Fruit fly (Drosophila melanogaster) whole organism, embryonic: ENCODE results near the gene Ac13E.

Experiments
- ATbp ChIP-seq: fragments of 200-800 bp; sonication (Bioruptor generic); optimal IDR thresholded peaks from 2 replicates; lab custom pipeline; 2017; ENCODE audit warnings: missing biosample characterization, mild to moderate bottlenecking, missing genetic modification characterization, missing genetic modification reagents
- Aef1 ChIP-seq: fragments of 200-800 bp; sonication (Bioruptor generic); IDR thresholded peaks from 3 replicates; pipeline ENCODE4 v1.3.6; 2022; ENCODE audit warnings: missing biosample characterization, missing genetic modification characterization
- Asciz ChIP-seq: fragments of 200-800 bp; sonication (Bioruptor generic); optimal IDR thresholded peaks from 2 replicates; lab custom pipeline; 2017; ENCODE audit warnings: missing biosample characterization, mild to moderate bottlenecking, missing genetic modification characterization, missing genetic modification reagents
- CG10209 ChIP-seq: fragments of 200-800 bp; sonication (Bioruptor generic); optimal IDR thresholded peaks from 3 replicates; lab custom pipeline; 2017; ENCODE audit warnings: missing biosample characterization, mild to moderate bottlenecking, missing genetic modification characterization, missing genetic modification reagents
- CG10431 ChIP-seq: fragments of 200-800 bp; sonication (Bioruptor generic); optimal IDR thresholded peaks from 3 replicates; lab custom pipeline; 2018; ENCODE audit warnings: missing biosample characterization, mild to moderate bottlenecking, missing genetic modification characterization
- CG10543 ChIP-seq: fragments of 200-800 bp; sonication (Bioruptor generic); optimal IDR thresholded peaks from 3 replicates; lab custom pipeline; 2017; ENCODE audit warnings: missing biosample characterization, mild to moderate bottlenecking, missing genetic modification characterization, moderate library complexity
- CG11456 ChIP-seq: fragments of 200-800 bp; sonication (Bioruptor generic); IDR thresholded peaks from 3 replicates; pipeline ENCODE4 v1.3.6; 2022; ENCODE audit warnings: missing biosample characterization, missing genetic modification characterization
- CG11696 ChIP-seq: fragments of 200-800 bp; sonication (Bioruptor generic); IDR thresholded peaks from 2 replicates; pipeline ENCODE4 v1.3.6; 2022; ENCODE audit warnings: missing biosample characterization, missing genetic modification characterization
- CG1233 ChIP-seq: fragments of 200-800 bp; sonication (Bioruptor generic); optimal IDR thresholded peaks from 4 replicates; lab custom pipeline; 2018; ENCODE audit warnings: missing biosample characterization, mild to moderate bottlenecking, missing genetic modification characterization
- CG15696 ChIP-seq: fragments of 200-800 bp; sonication (Bioruptor generic); optimal IDR thresholded peaks from 2 replicates; lab custom pipeline; 2019; ENCODE audit warnings: missing biosample characterization, mild to moderate bottlenecking, missing genetic modification characterization, moderate library complexity
- CG1603 ChIP-seq: fragments of 200-800 bp; sonication (Bioruptor generic); optimal IDR thresholded peaks from 2 replicates; lab custom pipeline; 2019; ENCODE audit warnings: missing biosample characterization, mild to moderate bottlenecking, missing genetic modification characterization, moderate library complexity
- CG18262 ChIP-seq: fragments of 200-800 bp; optimal IDR thresholded peaks from 3 replicates; lab custom pipeline; 2019; ENCODE audit warnings: missing biosample characterization, mild to moderate bottlenecking, missing genetic modification characterization, moderate library complexity
- CG2712 ChIP-seq: fragments of 200-800 bp; optimal IDR thresholded peaks from 3 replicates; lab custom pipeline; 2019; ENCODE audit warnings: missing biosample characterization, mild to moderate bottlenecking, missing genetic modification characterization, moderate library complexity
- CG2875 ChIP-seq: fragments of 200-800 bp; sonication (Bioruptor generic); optimal IDR thresholded peaks from 2 replicates; lab custom pipeline; 2017; ENCODE audit warnings: missing biosample characterization, mild to moderate bottlenecking, missing genetic modification characterization, missing genetic modification reagents
- CG30403 ChIP-seq: fragments of 200-800 bp; sonication (Bioruptor generic); optimal IDR thresholded peaks from 3 replicates; lab custom pipeline; 2016; ENCODE audit warnings: missing biosample characterization, missing genetic modification characterization
- CG31441 ChIP-seq: fragments of 200-800 bp; sonication (Bioruptor generic); IDR thresholded peaks from 2 replicates; pipeline ENCODE4 v1.3.6; 2022; ENCODE audit warnings: missing biosample characterization, missing genetic modification characterization
- CG4328 ChIP-seq: fragments of 200-800 bp; sonication (Bioruptor generic); optimal IDR thresholded peaks from 3 replicates; lab custom pipeline; 2017; ENCODE audit warnings: missing biosample characterization, missing genetic modification reagents, missing genetic modification characterization
- CG6254 ChIP-seq: fragments of 200-800 bp; sonication (Bioruptor generic); optimal IDR thresholded peaks from 3 replicates; lab custom pipeline; 2017; ENCODE audit warnings: mild to moderate bottlenecking, missing biosample characterization, missing genetic modification reagents, missing genetic modification characterization
- CG6683 ChIP-seq: fragments of 200-800 bp; sonication (Bioruptor generic); optimal IDR thresholded peaks from 2 replicates; lab custom pipeline; 2017; ENCODE audit warnings: missing biosample characterization, mild to moderate bottlenecking, missing genetic modification characterization, missing genetic modification reagents
- CG8290 ChIP-seq, 3 experiments: fragments of 200-800 bp; sonication (Bioruptor generic); optimal IDR thresholded peaks; 2 replicates each; lab custom pipeline; 2016 to 2019; ENCODE audit warnings: missing biosample characterization in 3 of 3, missing genetic modification characterization in 3 of 3, mild to moderate bottlenecking in 2 of 3, moderate library complexity in 1 of 3
- CoRest ChIP-seq: fragments of 200-800 bp; sonication (Bioruptor generic); optimal IDR thresholded peaks from 3 replicates; lab custom pipeline; 2018; ENCODE audit warnings: missing biosample characterization, mild to moderate bottlenecking, missing genetic modification characterization, moderate library complexity
- Drgx ChIP-seq: fragments of 200-800 bp; sonication (Bioruptor generic); IDR thresholded peaks from 2 replicates; pipeline ENCODE4 v1.3.6; 2022; ENCODE audit warnings: missing biosample characterization, missing genetic modification characterization
- Ets65A ChIP-seq: fragments of 200-800 bp; sonication (Bioruptor generic); peaks from one replicate; lab custom pipeline; 2016; ENCODE audit warnings: missing biosample characterization, missing genetic modification characterization
- HHEX ChIP-seq: fragments of 200-800 bp; sonication (Bioruptor generic); optimal IDR thresholded peaks from 3 replicates; lab custom pipeline; 2017; ENCODE audit warnings: missing biosample characterization, mild to moderate bottlenecking, missing genetic modification characterization, missing genetic modification reagents
- Myb ChIP-seq: fragments of 200-800 bp; sonication (Bioruptor generic); optimal IDR thresholded peaks from 2 replicates; lab custom pipeline; 2016; ENCODE audit warnings: missing biosample characterization, missing genetic modification characterization
- Oli ChIP-seq: fragments of 200-800 bp; sonication (Bioruptor generic); optimal IDR thresholded peaks from 2 replicates; lab custom pipeline; 2018; ENCODE audit warnings: missing biosample characterization, mild to moderate bottlenecking, missing genetic modification characterization, moderate library complexity
- Ravus ChIP-seq: fragments of 200-800 bp; sonication (Bioruptor generic); IDR thresholded peaks from 2 replicates; pipeline ENCODE4 v1.3.6; 2022; ENCODE audit warnings: missing biosample characterization, missing genetic modification characterization
- Trl ChIP-seq, 3 experiments: fragments of >200 bp in 2 of 3; fragments of 200-800 bp in 1 of 3; sonication (Bioruptor generic) in 1 of 3; optimal IDR thresholded peaks; 2 replicates in 1 of 3; 3 replicates in 2 of 3; lab custom pipeline; 2016 to 2017; ENCODE audit warnings: missing biosample characterization in 1 of 3, missing genetic modification characterization in 1 of 3
- ac ChIP-seq: fragments of 200-800 bp; sonication (Bioruptor generic); optimal IDR thresholded peaks from 3 replicates; lab custom pipeline; 2017; ENCODE audit warnings: missing biosample characterization, mild to moderate bottlenecking, missing genetic modification characterization
- ara ChIP-seq: fragments of 200-800 bp; sonication (Bioruptor generic); IDR thresholded peaks from 2 replicates; pipeline ENCODE4 v1.3.6; 2022; ENCODE audit warnings: missing biosample characterization, missing genetic modification characterization
- ato ChIP-seq: fragments of 200-800 bp; sonication (Bioruptor generic); IDR thresholded peaks from 2 replicates; pipeline ENCODE4 v1.3.6; 2022; ENCODE audit warnings: missing biosample characterization, missing genetic modification characterization; ENCODE audit not compliant: partially characterized antibody
- bigmax ChIP-seq: fragments of 200-800 bp; sonication (Bioruptor generic); optimal IDR thresholded peaks from 2 replicates; lab custom pipeline; 2018; ENCODE audit warnings: missing biosample characterization, mild to moderate bottlenecking, missing genetic modification characterization
- cg ChIP-seq: fragments of 200-800 bp; sonication (Bioruptor generic); optimal IDR thresholded peaks from 3 replicates; lab custom pipeline; 2019; ENCODE audit warnings: missing biosample characterization, mild to moderate bottlenecking, missing genetic modification characterization, moderate library complexity
- crol ChIP-seq: fragments of 200-800 bp; sonication (Bioruptor generic); IDR thresholded peaks from 2 replicates; pipeline ENCODE4 v1.3.6; 2022; ENCODE audit warnings: missing biosample characterization, missing genetic modification characterization
- dpn ChIP-seq, 2 experiments: fragments of 200-800 bp; sonication (Bioruptor generic); optimal IDR thresholded peaks; 3 replicates each; lab custom pipeline; 2016; ENCODE audit warnings: missing biosample characterization in 2 of 2, missing genetic modification characterization in 2 of 2
- fd64A ChIP-seq: fragments of 200-800 bp; sonication (Bioruptor generic); optimal IDR thresholded peaks from 3 replicates; lab custom pipeline; 2018; ENCODE audit warnings: missing biosample characterization, mild to moderate bottlenecking, missing genetic modification characterization
- gce ChIP-seq: fragments of 200-800 bp; sonication (Bioruptor generic); IDR thresholded peaks from 3 replicates; pipeline ENCODE4 v1.3.6; 2022; ENCODE audit warnings: missing biosample characterization, missing genetic modification characterization
- gem ChIP-seq: fragments of 200-800 bp; sonication (Bioruptor generic); optimal IDR thresholded peaks from 2 replicates; lab custom pipeline; 2019; ENCODE audit warnings: missing biosample characterization, mild to moderate bottlenecking, missing genetic modification characterization, moderate library complexity
- kni ChIP-seq: fragments of 200-800 bp; sonication (Bioruptor generic); optimal IDR thresholded peaks from 3 replicates; lab custom pipeline; 2017; ENCODE audit warnings: mild to moderate bottlenecking, missing biosample characterization, missing genetic modification reagents, missing genetic modification characterization
- lab ChIP-seq: fragments of 200-800 bp; sonication (Bioruptor generic); optimal IDR thresholded peaks from 3 replicates; lab custom pipeline; 2017; ENCODE audit warnings: missing biosample characterization, missing genetic modification characterization, mild to moderate bottlenecking, moderate library complexity, missing genetic modification reagents
- odd ChIP-seq: fragments of 200-800 bp; sonication (Bioruptor generic); optimal IDR thresholded peaks from 2 replicates; lab custom pipeline; 2017; ENCODE audit warnings: missing biosample characterization, mild to moderate bottlenecking, missing genetic modification characterization
- onecut ChIP-seq: fragments of 200-800 bp; sonication (Bioruptor generic); IDR thresholded peaks from 2 replicates; pipeline ENCODE4 v1.3.6; 2022; ENCODE audit warnings: missing biosample characterization, missing genetic modification characterization
- prd ChIP-seq, 3 experiments: fragments of >200 bp in 2 of 3; fragments of 200-800 bp in 1 of 3; sonication (Bioruptor generic) in 1 of 3; optimal IDR thresholded peaks in 2 of 3; IDR thresholded peaks in 1 of 3; 2 replicates in 2 of 3; 3 replicates in 1 of 3; pipeline versions ENCODE4 v1.3.6 to Lab custom; 2017 to 2022; ENCODE audit warnings: missing biosample characterization in 1 of 3, missing genetic modification characterization in 1 of 3
- row ChIP-seq: fragments of 200-800 bp; sonication (Bioruptor generic); IDR thresholded peaks from 3 replicates; pipeline ENCODE4 v1.3.6; 2022; ENCODE audit warnings: missing biosample characterization, missing genetic modification characterization
- so ChIP-seq: fragments of 200-800 bp; sonication (Bioruptor generic); IDR thresholded peaks from 3 replicates; pipeline ENCODE4 v1.3.6; 2022; ENCODE audit warnings: missing biosample characterization, missing genetic modification characterization
- vnd ChIP-seq: fragments of 200-800 bp; sonication (Bioruptor generic); IDR thresholded peaks from 3 replicates; pipeline ENCODE4 v1.3.6; 2022; ENCODE audit warnings: missing biosample characterization, missing genetic modification characterization; ENCODE audit not compliant: partially characterized antibody

Ac13E gene

dm6 chrX:15497440-15498271 lies 56.4 kb downstream of the Ac13E start:
- no peak for TF ChIP-seq ato (GFP tag; lab: Robert Waterston, UW)
- peak; percentile 20 for TF ChIP-seq CG6254 (GFP tag; lab: Kevin White, UChicago)
- TF ChIP-seq CG15696 (tag; lab: Kevin White, UChicago): peak; percentile 29
- peak; percentile 41 to 49 for TF ChIP-seq Trl (optimal IDR thresholded peaks at IDR 0.05; lab: Kevin White, UChicago)
- TF ChIP-seq Trl (GFP tag; optimal IDR thresholded peaks at IDR 0.05; lab: Kevin White, UChicago): no peak
- TF ChIP-seq Myb (GFP tag; lab: Kevin White, UChicago): no peak
- no peak for TF ChIP-seq CoRest (tag; lab: Kevin White, UChicago)
- peak; percentile 71 for TF ChIP-seq ATbp (GFP tag; lab: Kevin White, UChicago)
- peak; percentile 41 for TF ChIP-seq CG2712 (tag; lab: Kevin White, UChicago)
- TF ChIP-seq cg (GFP tag; lab: Kevin White, UChicago): peak; percentile 52
- no peak for TF ChIP-seq Oli
- 0 out of 2 replicates have a peak, but pooled peaks have one; percentile 7 for TF ChIP-seq onecut (GFP tag; lab: Robert Waterston, UW)
- peak; percentile 8; the same call in 1 of the 2 replicates for TF ChIP-seq Drgx (GFP tag; lab: Robert Waterston, UW)
- TF ChIP-seq bigmax: peak; percentile 87
- TF ChIP-seq CG18262 (tag; lab: Kevin White, UChicago): peak; percentile 32
- no peak for TF ChIP-seq HHEX (GFP tag; lab: Kevin White, UChicago)
- peak; percentile 24 for TF ChIP-seq lab (GFP tag; lab: Kevin White, UChicago)
- TF ChIP-seq so: no peak
- peak; percentile 37; the same call in 1 of the 2 replicates for TF ChIP-seq crol (GFP tag; lab: Robert Waterston, UW)
- TF ChIP-seq gem (tag; lab: Kevin White, UChicago): peak; percentile 23
- TF ChIP-seq CG4328 (GFP tag; lab: Kevin White, UChicago): peak; percentile 21
- peak; percentile 25 for TF ChIP-seq Asciz (GFP tag; lab: Kevin White, UChicago)
- peak; percentile 15 for TF ChIP-seq CG30403
- TF ChIP-seq Aef1 (GFP tag; lab: Robert Waterston, UW): no peak
- peak; percentile 9 for TF ChIP-seq odd (GFP tag; lab: Kevin White, UChicago)
- TF ChIP-seq CG10431: peak; percentile 53
- peak; percentile 55 for TF ChIP-seq CG2875
- 0 out of 2 replicates have a peak, but pooled peaks have one; percentile 10 for TF ChIP-seq CG31441 (GFP tag; lab: Robert Waterston, UW)
- TF ChIP-seq ac (GFP tag; lab: Kevin White, UChicago): peak; percentile 13
- TF ChIP-seq CG10209: peak; percentile 37
- TF ChIP-seq row (GFP tag; lab: Robert Waterston, UW): peak; percentile 46
- no peak for TF ChIP-seq CG8290 (GFP tag; optimal IDR thresholded peaks at IDR 0.05; lab: Kevin White, UChicago)
- peak in 1 of 2 experiments; percentile 7 for TF ChIP-seq CG8290 (tag; optimal IDR thresholded peaks at IDR 0.05; lab: Kevin White, UChicago)
- TF ChIP-seq gce (GFP tag; lab: Robert Waterston, UW): no peak
- TF ChIP-seq prd (optimal IDR thresholded peaks at IDR 0.05; lab: Kevin White, UChicago): no peak
- TF ChIP-seq prd (GFP tag; IDR thresholded peaks at IDR 0.05; lab: Robert Waterston, UW): peak; percentile 47; the same call in 1 of the 3 replicates
- TF ChIP-seq fd64A (GFP tag; lab: Kevin White, UChicago): peak; percentile 29
- TF ChIP-seq Ets65A (GFP tag; lab: Kevin White, UChicago): peak; percentile 92
- TF ChIP-seq dpn (GFP tag; optimal IDR thresholded peaks at IDR 0.05; lab: Kevin White, UChicago): peak in 1 of 2 experiments; percentile 5
- TF ChIP-seq CG11456: no peak
- TF ChIP-seq Ravus (GFP tag; lab: Robert Waterston, UW): no peak
- TF ChIP-seq kni (GFP tag; lab: Kevin White, UChicago): peak; percentile 48
- TF ChIP-seq vnd (GFP tag; lab: Robert Waterston, UW): no peak
- TF ChIP-seq CG11696 (GFP tag; lab: Robert Waterston, UW): peak; percentile 43; the same call in 1 of the 2 replicates
- peak; percentile 31; the same call in 1 of the 2 replicates for TF ChIP-seq ara
- peak; percentile 20 for TF ChIP-seq CG1603 (tag; lab: Kevin White, UChicago)
- peak; percentile 17 for TF ChIP-seq CG10543
- peak; percentile 5 for TF ChIP-seq CG1233 (GFP tag; lab: Kevin White, UChicago)
- TF ChIP-seq CG6683 (GFP tag; lab: Kevin White, UChicago): no peak
